Worm (Caenorhabditis elegans): ENCODE measurements around the gene lmtr-5.

Gene lmtr-5

ce11 chrIII:3185980-3186379 is 2.5 kb downstream of the lmtr-5 start, which contains the start of gene mks-1:
TSS of gene mks-1 (plus strand) at chrIII:3186280.
- TF ChIP-seq lir-3 (tag; optimal IDR thresholded peaks at IDR 0.05) (no peak), duxl-1 (tag; optimal IDR thresholded peaks at IDR 0.05; ENCODE audit: poor library complexity) (no peak), snpc-4 (tag; optimal IDR thresholded peaks at IDR 0.05) (no peak), aha-1 (tag) (no peak), daf-8 (GFP tag; IDR thresholded peaks at IDR 0.05) (no peak), set-16 (GFP tag; IDR thresholded peaks at IDR 0.05) (no peak), ceh-32 (tag; optimal IDR thresholded peaks at IDR 0.05; ENCODE audit: poor library complexity) (no peak), nhr-111 (GFP tag; optimal IDR thresholded peaks at IDR 0.05) (no peak), nhr-42 (GFP tag; IDR thresholded peaks at IDR 0.05) (no peak), lin-15B (tag; optimal IDR thresholded peaks at IDR 0.05) (no peak), sdz-12 (GFP tag; optimal IDR thresholded peaks at IDR 0.05) (no peak), Y105C5A.15 (GFP tag; IDR thresholded peaks at IDR 0.05) (no peak)

DNA sequence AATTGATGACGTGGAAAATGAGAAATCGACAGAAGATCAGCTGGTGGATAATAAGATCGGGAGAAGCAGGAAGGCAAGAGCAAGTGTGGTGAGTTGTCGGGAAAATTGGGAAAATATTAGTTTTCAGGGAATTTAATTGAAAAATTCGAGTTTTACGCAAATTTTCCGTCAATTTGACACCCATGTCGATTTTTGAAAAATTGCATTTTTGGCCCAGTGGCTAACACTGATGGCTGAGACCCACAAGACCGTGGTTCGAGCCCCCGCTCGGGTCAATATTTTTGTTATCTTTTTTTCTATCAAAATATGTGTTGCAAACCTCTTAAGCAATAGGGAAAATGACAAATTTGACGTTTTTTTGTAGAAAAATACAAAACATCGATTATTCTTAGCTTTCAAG is 5.1 kb downstream of the lmtr-5 start:
- TF ChIP-seq madf-9 (GFP tag; conservative IDR thresholded peaks at IDR 0.05) (no peak), snpc-1.2 (GFP tag; IDR thresholded peaks at IDR 0.05) (no peak), nhr-41 (GFP tag; IDR thresholded peaks at IDR 0.05) (no peak)

DNA sequence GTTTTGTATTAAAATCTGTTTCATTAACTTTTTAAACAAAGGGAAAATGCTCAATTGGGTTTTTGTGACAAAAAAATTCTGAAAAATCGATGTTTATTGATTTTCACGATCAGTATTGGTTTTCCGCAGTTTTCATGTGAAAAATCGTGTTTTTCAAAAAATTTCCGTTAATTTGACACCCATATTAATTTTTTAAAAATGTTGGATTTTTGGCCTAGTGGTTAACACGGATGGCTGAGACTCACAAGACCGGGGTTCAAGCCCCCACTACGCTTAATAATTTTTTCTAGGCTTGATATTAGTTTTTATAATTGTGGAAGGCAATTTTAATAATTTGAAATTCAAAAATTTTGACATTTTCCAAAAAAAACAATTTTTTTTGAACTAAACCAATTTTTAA is 7.2 kb downstream of the lmtr-5 start:
- TF ChIP-seq lin-38 (GFP tag; IDR thresholded peaks at IDR 0.05) (peak; percentile 17; the same call in 1 of the 2 replicates), hmg-1.1 (GFP tag; IDR thresholded peaks at IDR 0.05) (no peak)

ce11 chrIII:3191195-3191594 is 7.7 kb downstream of the lmtr-5 start, which contains the start of gene R148.8:
TSS of gene R148.8 (plus strand) at chrIII:3191495.
- TF ChIP-seq jun-1 (tag; optimal IDR thresholded peaks at IDR 0.05) (no peak), daf-8 (GFP tag; IDR thresholded peaks at IDR 0.05) (no peak), nhr-11 (tag; optimal IDR thresholded peaks at IDR 0.05) (no peak)

DNA sequence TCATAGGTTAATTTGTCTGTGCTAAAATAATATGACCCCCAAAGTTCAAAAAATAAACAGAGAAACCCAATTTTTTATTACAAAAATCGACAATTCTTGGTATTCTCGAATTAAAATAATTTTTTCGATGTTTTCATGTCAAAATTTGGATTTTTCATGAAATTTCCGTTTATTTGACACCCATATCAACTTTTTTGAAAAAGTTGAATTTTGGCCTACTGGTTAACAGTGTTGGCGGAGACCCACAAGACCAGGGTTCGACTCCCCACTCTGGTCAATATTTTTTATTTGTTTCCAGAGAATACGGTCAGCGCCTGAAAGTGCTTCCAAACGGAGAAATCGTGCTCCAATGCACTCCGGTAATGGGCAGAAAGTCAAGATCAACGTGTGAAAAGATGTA is 8.3 kb downstream of the lmtr-5 start:
- TF ChIP-seq nhr-6 (tag; optimal IDR thresholded peaks at IDR 0.05) (no peak), lim-7 (GFP tag; IDR thresholded peaks at IDR 0.05) (0 out of 2 replicates have a peak, but pooled peaks have one; percentile 40), lin-38 (GFP tag; IDR thresholded peaks at IDR 0.05) (peak; percentile 47; the same call in 1 of the 2 replicates), nhr-42 (GFP tag; IDR thresholded peaks at IDR 0.05) (no peak), mdt-29 (GFP tag; IDR thresholded peaks at IDR 0.05) (peak; percentile 32; the same call in 1 of the 2 replicates), tag-97 (GFP tag; IDR thresholded peaks at IDR 0.05) (no peak)

DNA sequence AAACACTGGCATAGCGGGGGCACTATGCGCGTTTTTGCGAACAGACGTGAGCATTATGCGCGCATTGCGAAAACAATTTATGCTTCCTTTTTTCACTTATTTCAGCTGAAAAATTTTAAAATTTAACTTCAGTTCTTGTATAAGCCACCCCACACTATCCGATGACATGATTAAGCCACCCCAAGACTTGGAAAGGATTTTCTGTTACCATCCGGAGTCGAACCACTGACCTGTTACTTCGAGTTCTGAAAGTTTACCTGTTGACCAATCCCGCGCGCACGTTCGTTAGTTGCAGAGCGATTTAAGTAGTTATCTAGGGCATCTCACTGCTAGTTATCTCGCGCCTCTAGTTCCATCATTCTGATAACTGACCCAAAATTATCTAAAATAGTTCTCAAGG is 9.0 kb downstream of the lmtr-5 start:
- TF ChIP-seq egl-43 (GFP tag; IDR thresholded peaks at IDR 0.05) (0 out of 2 replicates have a peak, but pooled peaks have one; percentile 57), arid-1 (GFP tag; conservative IDR thresholded peaks at IDR 0.05) (0 out of 2 replicates have a peak, but pooled peaks have one; percentile 39), madf-5 (GFP tag; IDR thresholded peaks at IDR 0.05) (0 out of 4 replicates have a peak, but pooled peaks of 1 of the 2 experiments have one; percentile 10), lim-7 (GFP tag; IDR thresholded peaks at IDR 0.05) (0 out of 2 replicates have a peak, but pooled peaks have one; percentile 22), lin-38 (GFP tag; IDR thresholded peaks at IDR 0.05) (peak; percentile 40)

DNA sequence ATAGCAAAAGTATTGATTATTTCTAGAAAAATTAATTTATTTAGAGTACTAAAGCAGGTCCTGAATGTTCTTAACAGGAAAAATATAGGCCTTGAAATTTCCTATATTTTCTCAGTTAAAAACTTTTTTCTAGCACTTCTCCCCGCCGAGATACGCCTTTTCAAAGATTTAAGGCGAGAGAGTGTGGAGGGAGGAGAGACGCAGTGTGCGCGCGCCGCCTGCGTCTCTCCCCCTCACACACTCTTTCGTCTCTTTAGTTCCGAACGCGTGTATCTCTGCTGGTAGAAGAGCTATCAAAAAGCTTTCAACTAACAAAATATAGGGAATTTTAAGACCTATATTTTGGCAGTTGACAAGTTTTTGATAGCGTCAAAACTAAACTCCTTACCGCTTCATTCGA is 14.4 kb downstream of the lmtr-5 start:
- TF ChIP-seq set-16 (GFP tag; IDR thresholded peaks at IDR 0.05) (peak; percentile 12; the same call in 1 of the 2 replicates), mxl-2 (GFP tag; conservative IDR thresholded peaks at IDR 0.05) (no peak), aha-1 (tag) (peak; percentile 42)

ce11 chrIII:3198307-3198706 is 14.8 kb downstream of the lmtr-5 start, which contains the start of gene R148.7:
TSS of gene R148.7 (minus strand) at chrIII:3198407.
- TF ChIP-seq R02D3.7 (tag; optimal IDR thresholded peaks at IDR 0.05) (no peak), F10B5.3 (tag; optimal IDR thresholded peaks at IDR 0.05) (no peak), F49E8.2 (tag; optimal IDR thresholded peaks at IDR 0.05; ENCODE audit: borderline replicate concordance) (no peak)

Measured in whole organism, L4 larva.